Fruit fly (Drosophila melanogaster) Kc167 (cell line): ENCODE results near the gene Rev1.

Experiments
- Myc ChIP-seq: fragments of >200 bp; optimal IDR thresholded peaks from 2 replicates; lab custom pipeline; 2017; ENCODE audit warnings: missing external identifiers
- Sin3A ChIP-seq: fragments of >200 bp; optimal IDR thresholded peaks from 2 replicates; lab custom pipeline; 2018; ENCODE audit warnings: missing external identifiers
- h ChIP-seq: fragments of >200 bp; optimal IDR thresholded peaks from 3 replicates; lab custom pipeline; 2018; ENCODE audit warnings: missing external identifiers
- insv ChIP-seq: fragments of >200 bp; optimal IDR thresholded peaks from 3 replicates; lab custom pipeline; 2018; ENCODE audit warnings: missing external identifiers
- psq ChIP-seq: fragments of >200 bp; optimal IDR thresholded peaks from 2 replicates; lab custom pipeline; 2017; ENCODE audit warnings: missing external identifiers
- ttk ChIP-seq: sonication (Bioruptor generic); optimal IDR thresholded peaks from 2 replicates; lab custom pipeline; 2017; ENCODE audit warnings: missing external identifiers

The Rev1 gene

dm6 chr3L:692699-693098 lies 38.5 kb downstream of the Rev1 start, which contains the start of gene Vti1a:
Gene Vti1a (minus strand): TSS chr3L:692919.
- TF ChIP-seq psq (lab: Kevin White, UChicago) (no peak), Sin3A (no peak), Myc (lab: Kevin White, UChicago) (no peak), insv (no peak), ttk (lab: Kevin White, UChicago) (no peak), h (no peak)

- no peak for TF ChIP-seq h
- TF ChIP-seq insv, result no peak
- no peak for TF ChIP-seq Myc (lab: Kevin White, UChicago)
- no peak for TF ChIP-seq ttk (lab: Kevin White, UChicago)
- TF ChIP-seq psq (lab: Kevin White, UChicago), result no peak
- no peak for TF ChIP-seq Sin3A
Measured at dm6 chr3L:695510-695909, 41.3 kb downstream of the Rev1 start.

dm6 chr3L:696404-697054 lies 42.4 kb downstream of the Rev1 start:
- no peak for TF ChIP-seq psq (lab: Kevin White, UChicago)
- TF ChIP-seq Sin3A, result no peak
- no peak for TF ChIP-seq ttk (lab: Kevin White, UChicago)
- no peak for TF ChIP-seq Myc (lab: Kevin White, UChicago)
- no peak for TF ChIP-seq insv
- TF ChIP-seq h, result no peak

dm6 chr3L:697055-697427 lies 42.9 kb downstream of the Rev1 start:
- TF ChIP-seq psq (lab: Kevin White, UChicago) (no peak), h (no peak)

dm6 chr3L:697724-698123 lies 43.6 kb downstream of the Rev1 start:
- no peak for TF ChIP-seq Sin3A
- TF ChIP-seq h, result no peak
- no peak for TF ChIP-seq insv
- TF ChIP-seq Myc (lab: Kevin White, UChicago), result no peak
- no peak for TF ChIP-seq psq (lab: Kevin White, UChicago)
- no peak for TF ChIP-seq ttk (lab: Kevin White, UChicago)

- no peak for TF ChIP-seq Myc (lab: Kevin White, UChicago)
Measured at dm6 chr3L:698748-699367, 44.7 kb downstream of the Rev1 start, which contains the start of gene CG13894. Gene CG13894 (minus strand): TSS chr3L:699144.

dm6 chr3L:699368-700150 lies 45.4 kb downstream of the Rev1 start:
- TF ChIP-seq h (no peak), insv (no peak), psq (lab: Kevin White, UChicago) (no peak), ttk (lab: Kevin White, UChicago) (no peak), Myc (lab: Kevin White, UChicago) (no peak), Sin3A (no peak)

dm6 chr3L:700160-700917 lies 46.2 kb downstream of the Rev1 start:
- TF ChIP-seq insv (no peak), Myc (lab: Kevin White, UChicago) (no peak), Sin3A (no peak), h (no peak), ttk (lab: Kevin White, UChicago) (no peak), psq (lab: Kevin White, UChicago) (no peak)

dm6 chr3L:701798-702635 lies 47.9 kb downstream of the Rev1 start:
- TF ChIP-seq psq (lab: Kevin White, UChicago), result no peak
- no peak for TF ChIP-seq insv
- TF ChIP-seq ttk (lab: Kevin White, UChicago), result no peak
- no peak for TF ChIP-seq Myc (lab: Kevin White, UChicago)
- no peak for TF ChIP-seq Sin3A
- TF ChIP-seq h, result no peak

dm6 chr3L:703160-703793 lies 49.1 kb downstream of the Rev1 start:
- TF ChIP-seq ttk (lab: Kevin White, UChicago) (no peak), insv (no peak), h (no peak), psq (lab: Kevin White, UChicago) (no peak), Sin3A (no peak), Myc (lab: Kevin White, UChicago) (no peak)
